Worm (Caenorhabditis elegans) whole organism, late embryonic: ENCODE data around the gene F49C12.5.

Experiments
- ahr-1 ChIP-seq: sonication (generic microtip); optimal IDR thresholded peaks from 2 replicates; lab custom pipeline; 2016; ENCODE audit warnings: missing genetic modification characterization, missing compliant biosample characterization
- dmd-4 ChIP-seq: sonication (generic microtip); optimal IDR thresholded peaks from 2 replicates; lab custom pipeline; 2016; ENCODE audit warnings: borderline replicate concordance, missing genetic modification characterization, missing compliant biosample characterization
- elt-2 ChIP-seq: sonication (generic microtip); optimal IDR thresholded peaks from 2 replicates; lab custom pipeline; 2016; ENCODE audit warnings: missing genetic modification reagents, missing genetic modification characterization, missing compliant biosample characterization
- ets-4 ChIP-seq: sonication (generic microtip); optimal IDR thresholded peaks from 2 replicates; lab custom pipeline; 2016; ENCODE audit warnings: missing genetic modification characterization, missing compliant biosample characterization
- gmeb-2 ChIP-seq: sonication (generic microtip); optimal IDR thresholded peaks from 2 replicates; lab custom pipeline; 2016; ENCODE audit warnings: missing genetic modification characterization, inconsistent platforms, missing compliant biosample characterization
- nfya-1 ChIP-seq: sonication (generic microtip); optimal IDR thresholded peaks from 2 replicates; lab custom pipeline; 2017; ENCODE audit warnings: missing genetic modification characterization, mild to moderate bottlenecking, missing compliant biosample characterization, antibody characterized with exemption, moderate library complexity
- nhr-11 ChIP-seq: fragments of 150-350 bp; optimal IDR thresholded peaks from 2 replicates; lab custom pipeline; 2014; ENCODE audit warnings: missing biosample characterization, missing genetic modification characterization
- pqm-1 ChIP-seq: sonication (generic microtip); optimal IDR thresholded peaks from 2 replicates; lab custom pipeline; 2016; ENCODE audit warnings: missing genetic modification characterization, missing compliant biosample characterization
- sox-2 ChIP-seq: fragments of 200-800 bp; sonication (Bioruptor generic); IDR thresholded peaks from 2 replicates; pipeline ENCODE4 v1.3.6; 2022; ENCODE audit warnings: missing genetic modification reagents, missing genetic modification characterization, missing compliant biosample characterization

DNA sequence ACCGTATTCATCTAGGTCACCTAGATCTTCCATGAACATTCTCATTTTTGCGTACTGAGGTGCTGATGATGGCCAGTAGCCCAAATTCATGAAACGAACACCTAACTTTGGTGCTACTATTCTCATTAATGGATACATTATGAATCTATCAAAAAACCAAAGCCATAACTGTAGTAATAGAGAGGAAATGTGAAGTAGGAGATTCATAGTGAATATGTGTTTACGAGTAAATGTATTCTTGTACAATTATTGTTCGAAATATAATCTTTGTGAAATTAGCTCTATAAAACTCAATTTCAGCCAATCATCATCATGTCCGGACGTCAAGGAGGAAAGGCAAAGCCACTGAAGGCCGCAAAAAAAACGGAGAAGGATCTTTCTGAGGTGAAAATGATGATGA is 14.4 kb downstream of the F49C12.5 start, which contains the start of the genes F49C12.11 and nemt-1:
- no peak for TF ChIP-seq pqm-1 (tag; lab: Kevin White, UChicago)
- no peak for TF ChIP-seq elt-2 (tag; lab: Kevin White, UChicago)
- no peak for TF ChIP-seq sox-2 (GFP tag; lab: Robert Waterston, UW)
- no peak for TF ChIP-seq nfya-1 (tag; lab: Kevin White, UChicago)
- TF ChIP-seq ahr-1 (tag; lab: Kevin White, UChicago), result no peak
- no peak for TF ChIP-seq ets-4 (tag; lab: Kevin White, UChicago)
- TF ChIP-seq nhr-11 (tag; lab: Kevin White, UChicago), result no peak
- TF ChIP-seq dmd-4, result no peak
- no peak for TF ChIP-seq gmeb-2
